Fruit fly (Drosophila melanogaster) whole organism: ENCODE data around the gene CG3330.

Experiments used
- CG8478 ChIP-seq: fragments of >200 bp; optimal IDR thresholded peaks from 2 replicates; lab custom pipeline; 2018; ENCODE audit warnings: inconsistent platforms
- Dll ChIP-seq: fragments of >200 bp; optimal IDR thresholded peaks from 2 replicates; lab custom pipeline; 2017
- EcR ChIP-seq, 2 experiments: fragments of >200 bp; optimal IDR thresholded peaks; 2 replicates each; lab custom pipeline; 2017; ENCODE audit warnings: missing biosample characterization in 2 of 2, missing genetic modification characterization in 2 of 2, missing genetic modification reagents in 2 of 2
- pan ChIP-seq: fragments of >200 bp; optimal IDR thresholded peaks from 2 replicates; lab custom pipeline; 2017
- psq ChIP-seq: fragments of >200 bp; optimal IDR thresholded peaks from 2 replicates; lab custom pipeline; 2017
- usp ChIP-seq: fragments of >200 bp; optimal IDR thresholded peaks from 2 replicates; lab custom pipeline; 2017; ENCODE audit warnings: missing biosample characterization, missing genetic modification characterization, mixed read lengths

DNA sequence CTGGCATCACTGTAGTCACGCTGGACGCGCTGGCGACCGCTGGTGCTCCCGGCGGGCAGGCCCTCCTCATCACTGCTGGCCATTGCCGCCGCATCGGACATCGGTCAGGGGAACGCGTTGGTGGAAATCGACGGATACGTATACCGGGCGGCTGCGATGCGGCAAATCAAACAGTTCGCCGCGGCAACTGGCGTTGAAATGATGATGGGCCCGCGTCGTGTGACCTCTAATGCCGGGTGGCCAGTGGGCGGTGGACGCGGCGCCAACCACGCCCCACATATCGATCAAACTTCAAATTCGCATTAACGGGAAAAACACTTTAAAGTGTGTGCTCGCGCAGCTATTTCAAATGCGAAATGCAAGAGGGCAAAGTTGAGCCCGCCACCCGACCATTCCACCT is 8.5 kb downstream of the CG3330 start, which contains the start of gene CG3339:
- TF ChIP-seq usp (GFP tag; lab: Kevin White, UChicago) (no peak), pan (lab: Kevin White, UChicago) (no peak), psq (no peak), Dll (lab: Kevin White, UChicago) (no peak), EcR (GFP tag; optimal IDR thresholded peaks at IDR 0.05; lab: Kevin White, UChicago) (no peak), CG8478 (no peak)
